Worm (Caenorhabditis elegans): ENCODE data around the gene C54G10.1.

The C54G10.1 gene

ce11 chrV:14683926-14684325, 43.0 kb downstream of the C54G10.1 start:
- TF ChIP-seq nhr-76 (tag; optimal IDR thresholded peaks at IDR 0.05): no peak
- no peak for TF ChIP-seq T20F7.1 (GFP tag; optimal IDR thresholded peaks at IDR 0.05)
- no peak for TF ChIP-seq set-16 (GFP tag; IDR thresholded peaks at IDR 0.05)
- TF ChIP-seq nhr-102 (tag; optimal IDR thresholded peaks at IDR 0.05): no peak
- TF ChIP-seq unc-39 (tag; optimal IDR thresholded peaks at IDR 0.05): no peak
- no peak for TF ChIP-seq aly-2 (tag; optimal IDR thresholded peaks at IDR 0.05)
- no peak for TF ChIP-seq lin-1 (GFP tag; IDR thresholded peaks at IDR 0.05)
- TF ChIP-seq nhr-6 (tag; optimal IDR thresholded peaks at IDR 0.05): no peak
- no peak for TF ChIP-seq ZK337.2 (GFP tag; IDR thresholded peaks at IDR 0.05)
- TF ChIP-seq gei-8 (GFP tag; optimal IDR thresholded peaks at IDR 0.05): no peak
- TF ChIP-seq ces-1 (GFP tag; optimal IDR thresholded peaks at IDR 0.05): no peak
- TF ChIP-seq nhr-48 (tag; optimal IDR thresholded peaks at IDR 0.05): no peak
- no peak for TF ChIP-seq skn-1 (tag; optimal IDR thresholded peaks at IDR 0.05)

- TF ChIP-seq ama-1 (optimal IDR thresholded peaks at IDR 0.05) (peak; percentile 54), mdt-29 (GFP tag; IDR thresholded peaks at IDR 0.05) (0 out of 2 replicates have a peak, but pooled peaks have one; percentile 9), nhr-10 (tag; optimal IDR thresholded peaks at IDR 0.05) (no peak), lim-7 (GFP tag; IDR thresholded peaks at IDR 0.05) (0 out of 2 replicates have a peak, but pooled peaks have one; percentile 22)
Measured at ce11 chrV:14684359-14685312, 43.7 kb downstream of the C54G10.1 start, which contains the start of gene hsp-90. TSS of gene hsp-90 (plus strand) at chrV:14684918.

DNA sequence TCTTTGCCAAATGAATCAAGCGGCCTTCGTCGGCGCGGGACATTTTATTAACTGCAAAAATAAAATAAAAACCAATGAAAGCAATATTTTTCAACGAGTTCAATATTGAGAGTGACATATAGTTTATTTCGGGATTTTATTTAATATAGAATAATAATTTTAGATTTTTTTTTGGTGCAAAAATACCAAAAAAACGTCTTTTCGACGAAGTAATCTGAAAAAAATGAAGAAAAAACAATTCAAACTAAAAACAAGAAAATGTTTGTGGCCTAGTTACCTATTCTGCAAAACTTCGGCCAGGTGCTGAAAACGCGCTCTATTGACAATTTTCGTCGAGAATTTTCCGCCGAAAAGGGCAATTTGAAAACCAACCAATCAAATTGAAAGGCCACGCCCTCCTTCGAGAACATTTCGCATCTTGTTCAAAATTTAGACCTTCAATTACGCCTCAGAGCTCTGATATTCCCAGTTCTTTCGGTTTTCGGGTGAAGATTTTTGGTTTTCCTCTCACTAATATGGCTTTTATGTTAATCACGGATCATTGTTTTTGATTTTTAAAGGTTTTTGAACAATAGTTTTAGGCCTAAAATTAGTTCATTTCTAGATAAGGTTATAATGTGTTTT, 44.6 kb downstream of the C54G10.1 start, which contains the start of gene C47E8.4:
Gene C47E8.4 (minus strand): TSS at position 51 of the 624 bp plus-strand sequence.
- no peak for TF ChIP-seq aly-2 (tag; optimal IDR thresholded peaks at IDR 0.05)
- peak; percentile 92 for TF ChIP-seq Y48G9A.11 (GFP tag; IDR thresholded peaks at IDR 0.05)
- TF ChIP-seq egl-43 (GFP tag; IDR thresholded peaks at IDR 0.05): peak; percentile 89; the same call in 1 of the 2 replicates
- TF ChIP-seq ces-1 (GFP tag; optimal IDR thresholded peaks at IDR 0.05): peak; percentile 58
- TF ChIP-seq Y105C5A.15 (GFP tag; IDR thresholded peaks at IDR 0.05): no peak
- TF ChIP-seq sdz-12 (GFP tag; optimal IDR thresholded peaks at IDR 0.05): peak; percentile 88
- no peak for TF ChIP-seq gei-8 (GFP tag; optimal IDR thresholded peaks at IDR 0.05)
- no peak for TF ChIP-seq unc-39 (tag; optimal IDR thresholded peaks at IDR 0.05)
- peak; percentile 86; the same call in 1 of the 2 replicates for TF ChIP-seq daf-8 (GFP tag; IDR thresholded peaks at IDR 0.05)
- peak; percentile 94 for TF ChIP-seq pha-4 (GFP tag; IDR thresholded peaks at IDR 0.05)
- TF ChIP-seq pha-4 (tag; optimal IDR thresholded peaks at IDR 0.05): peak; percentile 90
- peak; percentile 91 for TF ChIP-seq T20F7.1 (GFP tag; optimal IDR thresholded peaks at IDR 0.05)
- no peak for TF ChIP-seq lin-39 (tag; optimal IDR thresholded peaks at IDR 0.05)
- peak; percentile 93 for TF ChIP-seq nhr-77 (tag; optimal IDR thresholded peaks at IDR 0.05)
- peak; percentile 25 for TF ChIP-seq Y5F2A.4 (GFP tag; optimal IDR thresholded peaks at IDR 0.05)
- peak; percentile 93 to 98 for TF ChIP-seq lsy-2 (tag; optimal IDR thresholded peaks at IDR 0.05)
- TF ChIP-seq daf-19 (GFP tag; conservative IDR thresholded peaks at IDR 0.05): no peak; the same call in 1 of the 2 replicates
- peak; percentile 56 to 99 for TF ChIP-seq unc-62 (GFP tag; optimal IDR thresholded peaks at IDR 0.05 in 1 of 2)
- TF ChIP-seq unc-62 (tag; optimal IDR thresholded peaks at IDR 0.05): no peak
- TF ChIP-seq lin-38 (GFP tag; IDR thresholded peaks at IDR 0.05): peak; percentile 99
- TF ChIP-seq R02D3.7 (tag; optimal IDR thresholded peaks at IDR 0.05): no peak
- peak; percentile 96 for TF ChIP-seq F37D6.2 (tag; optimal IDR thresholded peaks at IDR 0.05)
- peak; percentile 69 for TF ChIP-seq vab-7 (GFP tag; IDR thresholded peaks at IDR 0.05)
- TF ChIP-seq ceh-82 (tag; optimal IDR thresholded peaks at IDR 0.05): no peak
- TF ChIP-seq fos-1 (tag; optimal IDR thresholded peaks at IDR 0.05): no peak
- TF ChIP-seq lin-1 (GFP tag; IDR thresholded peaks at IDR 0.05): peak; percentile 89
- TF ChIP-seq nhr-48 (tag; optimal IDR thresholded peaks at IDR 0.05): peak; percentile 94
- TF ChIP-seq hlh-30 (tag; optimal IDR thresholded peaks at IDR 0.05; ENCODE audit: insufficient read depth): peak; percentile 91
- TF ChIP-seq ceh-62 (tag; optimal IDR thresholded peaks at IDR 0.05): no peak
- no peak for TF ChIP-seq F44E2.7 (GFP tag; IDR thresholded peaks at IDR 0.05)
- TF ChIP-seq arid-1 (GFP tag; conservative IDR thresholded peaks at IDR 0.05): peak; percentile 87
- peak; percentile 63; the same call in 1 of the 2 replicates for TF ChIP-seq mxl-2 (GFP tag; conservative IDR thresholded peaks at IDR 0.05)
- peak; percentile 96 for TF ChIP-seq fkh-10 (GFP tag; optimal IDR thresholded peaks at IDR 0.05)
- peak; percentile 97 for TF ChIP-seq T26A8.4 (GFP tag; IDR thresholded peaks at IDR 0.05)
- peak; percentile 74 to 81; a peak in 2 of 4 replicates for TF ChIP-seq madf-5 (GFP tag; IDR thresholded peaks at IDR 0.05)
